Worm (Caenorhabditis elegans): ENCODE data around the gene nhr-209.

The nhr-209 gene

ce11 chrV:12071483-12071882 is 26.5 kb upstream of the nhr-209 start:
- TF ChIP-seq sptf-2 (GFP tag; optimal IDR thresholded peaks at IDR 0.05) = no peak

- TF ChIP-seq nhr-120 (GFP tag; IDR thresholded peaks at IDR 0.05) (no peak), attf-3 (GFP tag; conservative IDR thresholded peaks at IDR 0.05) (no peak), ceh-79 (tag; optimal IDR thresholded peaks at IDR 0.05) (no peak), egl-18 (GFP tag; IDR thresholded peaks at IDR 0.05) (no peak), F37B4.10 (GFP tag; IDR thresholded peaks at IDR 0.05) (no peak), sptf-2 (GFP tag; optimal IDR thresholded peaks at IDR 0.05) (no peak), lsl-1 (GFP tag; optimal IDR thresholded peaks at IDR 0.05) (no peak), let-526 (GFP tag; IDR thresholded peaks at IDR 0.05) (no peak), lin-54 (GFP tag; optimal IDR thresholded peaks at IDR 0.05) (no peak), nfya-2 (GFP tag; IDR thresholded peaks at IDR 0.05) (no peak), mcd-1 (GFP tag; IDR thresholded peaks at IDR 0.05) (no peak), ceh-40 (GFP tag; IDR thresholded peaks at IDR 0.05) (no peak), ccch-3 (GFP tag; optimal IDR thresholded peaks at IDR 0.05) (no peak)
Observed at ce11 chrV:12074886-12075285, 23.1 kb upstream of the nhr-209 start, which contains the start of gene R07B7.6. R07B7.6 (minus strand) TSS chrV:12074986.

- TF ChIP-seq attf-5 (GFP tag; optimal IDR thresholded peaks at IDR 0.05) = no peak
- TF ChIP-seq hsf-1 (GFP tag; IDR thresholded peaks at IDR 0.05) = no peak
- peak; percentile 37 for TF ChIP-seq F23B12.7 (tag; optimal IDR thresholded peaks at IDR 0.05; ENCODE audit: insufficient read depth)
- TF ChIP-seq nhr-80 (tag; optimal IDR thresholded peaks at IDR 0.05) = peak; percentile 75
- no peak for TF ChIP-seq somi-1 (GFP tag; optimal IDR thresholded peaks at IDR 0.05)
Observed at ce11 chrV:12075983-12076382, 22.0 kb upstream of the nhr-209 start.

- TF ChIP-seq lag-1 (GFP tag; IDR thresholded peaks at IDR 0.05) (no peak), ztf-18 (tag; optimal IDR thresholded peaks at IDR 0.05) (no peak), Y53F4B.3 (GFP tag; IDR thresholded peaks at IDR 0.05) (no peak), ztf-25 (GFP tag; IDR thresholded peaks at IDR 0.05) (no peak), cebp-2 (GFP tag; IDR thresholded peaks at IDR 0.05) (no peak), gei-17 (GFP tag; optimal IDR thresholded peaks at IDR 0.05) (no peak)
Observed at ce11 chrV:12080274-12080673, 17.7 kb upstream of the nhr-209 start, which contains the start of gene R07B7.9. R07B7.9 (minus strand) TSS chrV:12080374.

ce11 chrV:12082932-12083331 is 15.0 kb upstream of the nhr-209 start, which contains the start of gene R07B7.10:
R07B7.10 (plus strand) TSS chrV:12083216.
- no peak for TF ChIP-seq attf-3 (GFP tag; conservative IDR thresholded peaks at IDR 0.05)
- TF ChIP-seq hmg-1.2 (GFP tag; IDR thresholded peaks at IDR 0.05) = peak; percentile 75; the same call in 1 of the 2 replicates

ce11 chrV:12084216-12084615 is 13.7 kb upstream of the nhr-209 start, which contains the start of gene R07B7.8:
R07B7.8 (minus strand) TSS chrV:12084316.
- no peak for TF ChIP-seq mes-4 (tag; optimal IDR thresholded peaks at IDR 0.05)

ce11 chrV:12085867-12086634 is 11.9 kb upstream of the nhr-209 start:
- TF ChIP-seq dpl-1 (GFP tag; optimal IDR thresholded peaks at IDR 0.05) = no peak
- TF ChIP-seq hmg-20 (GFP tag; IDR thresholded peaks at IDR 0.05) = no peak
- no peak for TF ChIP-seq ekl-4 (GFP tag; IDR thresholded peaks at IDR 0.05)
- no peak for TF ChIP-seq F23B12.7 (tag; optimal IDR thresholded peaks at IDR 0.05; ENCODE audit: insufficient read depth)
- no peak for TF ChIP-seq madf-6 (GFP tag; IDR thresholded peaks at IDR 0.05)
- no peak for TF ChIP-seq ceh-27 (GFP tag; optimal IDR thresholded peaks at IDR 0.05)
- TF ChIP-seq lag-1 (GFP tag; IDR thresholded peaks at IDR 0.05) = no peak
- no peak for TF ChIP-seq F55B11.4 (tag; optimal IDR thresholded peaks at IDR 0.05; ENCODE audit: borderline replicate concordance, insufficient read depth)
- TF ChIP-seq Y67H2A.10 (GFP tag; conservative IDR thresholded peaks at IDR 0.05) = no peak
- TF ChIP-seq Y53F4B.3 (GFP tag; IDR thresholded peaks at IDR 0.05) = no peak
- TF ChIP-seq rec-8 (tag; optimal IDR thresholded peaks at IDR 0.05) = no peak
- no peak for TF ChIP-seq rcor-1 (GFP tag; IDR thresholded peaks at IDR 0.05)
